Worm (Caenorhabditis elegans) whole organism, L2 larva: ENCODE results near the gene lido-10.

Experiments
- C34F6.9 ChIP-seq: fragments of 150-350 bp; optimal IDR thresholded peaks from 2 replicates; lab custom pipeline; 2014; ENCODE audit warnings: missing biosample characterization, missing genetic modification characterization
- F13H6.1 ChIP-seq: sonication (generic microtip); optimal IDR thresholded peaks from 2 replicates; lab custom pipeline; 2016; ENCODE audit warnings: missing genetic modification characterization, missing compliant biosample characterization
- R02D3.7 ChIP-seq: fragments of 150-350 bp; optimal IDR thresholded peaks from 2 replicates; lab custom pipeline; 2014; ENCODE audit warnings: missing biosample characterization, missing genetic modification characterization
- Y55F3AM.14 ChIP-seq: fragments of 200-800 bp; sonication (Bioruptor generic); optimal IDR thresholded peaks from 2 replicates; lab custom pipeline; 2018; ENCODE audit warnings: mild to moderate bottlenecking, missing genetic modification characterization, missing compliant biosample characterization
- ZK546.5 ChIP-seq: sonication (generic microtip); optimal IDR thresholded peaks from 2 replicates; lab custom pipeline; 2017; ENCODE audit warnings: missing biosample characterization, missing genetic modification characterization
- alr-1 ChIP-seq: fragments of 150-350 bp; optimal IDR thresholded peaks from 2 replicates; lab custom pipeline; 2014; ENCODE audit warnings: missing biosample characterization, missing genetic modification characterization
- aly-2 ChIP-seq: fragments of 150-350 bp; optimal IDR thresholded peaks from 2 replicates; lab custom pipeline; 2014; ENCODE audit warnings: missing biosample characterization, missing genetic modification characterization
- ama-1 ChIP-seq: fragments of 150-350 bp; optimal IDR thresholded peaks from 2 replicates; lab custom pipeline; 2018; ENCODE audit warnings: inconsistent platforms
- blmp-1 ChIP-seq: sonication (generic microtip); optimal IDR thresholded peaks from 2 replicates; lab custom pipeline; 2017; ENCODE audit warnings: missing genetic modification characterization, mild to moderate bottlenecking, missing compliant biosample characterization, antibody characterized with exemption, moderate library complexity; ENCODE audit not compliant: insufficient read depth
- ceh-16 ChIP-seq: fragments of 150-350 bp; optimal IDR thresholded peaks from 2 replicates; lab custom pipeline; 2014; ENCODE audit warnings: missing biosample characterization, missing genetic modification characterization
- ceh-82 ChIP-seq: fragments of 150-350 bp; optimal IDR thresholded peaks from 2 replicates; lab custom pipeline; 2014; ENCODE audit warnings: missing biosample characterization, missing genetic modification characterization
- crh-2 ChIP-seq: sonication (generic microtip); optimal IDR thresholded peaks from 2 replicates; lab custom pipeline; 2017; ENCODE audit warnings: missing biosample characterization, missing genetic modification characterization
- dmd-4 ChIP-seq: sonication (generic microtip); optimal IDR thresholded peaks from 2 replicates; lab custom pipeline; 2017; ENCODE audit warnings: missing biosample characterization, missing genetic modification characterization
- egl-27 ChIP-seq: sonication (generic microtip); optimal IDR thresholded peaks from 3 replicates; lab custom pipeline; 2017; ENCODE audit warnings: missing biosample characterization, missing genetic modification reagents, missing genetic modification characterization
- elt-1 ChIP-seq: fragments of 150-350 bp; optimal IDR thresholded peaks from 2 replicates; lab custom pipeline; 2014; ENCODE audit warnings: missing biosample characterization, missing genetic modification characterization
- elt-3 ChIP-seq: sonication (generic microtip); optimal IDR thresholded peaks from 2 replicates; lab custom pipeline; 2017; ENCODE audit warnings: missing biosample characterization, missing genetic modification characterization
- fos-1 ChIP-seq: fragments of 150-350 bp; optimal IDR thresholded peaks from 2 replicates; lab custom pipeline; 2014; ENCODE audit warnings: missing biosample characterization, missing genetic modification characterization
- gmeb-1 ChIP-seq: fragments of 150-350 bp; optimal IDR thresholded peaks from 2 replicates; lab custom pipeline; 2014; ENCODE audit warnings: missing biosample characterization, missing genetic modification characterization
- lin-11 ChIP-seq: fragments of 150-350 bp; sonication (generic microtip); optimal IDR thresholded peaks from 2 replicates; lab custom pipeline; 2014; ENCODE audit warnings: missing biosample characterization, missing genetic modification characterization, inconsistent platforms, mixed read lengths
- lin-13 ChIP-seq: fragments of 150-350 bp; optimal IDR thresholded peaks from 2 replicates; lab custom pipeline; 2014; ENCODE audit warnings: missing biosample characterization, missing genetic modification reagents, missing genetic modification characterization
- lin-39 ChIP-seq: fragments of 150-350 bp; optimal IDR thresholded peaks from 2 replicates; lab custom pipeline; 2014; ENCODE audit warnings: missing biosample characterization, missing genetic modification reagents, missing genetic modification characterization
- lsy-2 ChIP-seq, 2 experiments: fragments of 150-350 bp in 1 of 2; sonication (generic microtip) in 1 of 2; optimal IDR thresholded peaks; 2 replicates each; lab custom pipeline; 2014 to 2017; ENCODE audit warnings: missing biosample characterization in 2 of 2, missing genetic modification characterization in 2 of 2
- mab-5 ChIP-seq: fragments of 150-350 bp; optimal IDR thresholded peaks from 2 replicates; lab custom pipeline; 2014; ENCODE audit warnings: missing biosample characterization, missing genetic modification characterization
- mbf-1 ChIP-seq: sonication (generic microtip); optimal IDR thresholded peaks from 2 replicates; lab custom pipeline; 2017; ENCODE audit warnings: missing biosample characterization, missing genetic modification characterization
- mdl-1 ChIP-seq, 2 experiments: fragments of 150-350 bp in 1 of 2; sonication (generic microtip) in 1 of 2; optimal IDR thresholded peaks; 2 replicates each; lab custom pipeline; 2017; ENCODE audit warnings: missing biosample characterization in 2 of 2, missing genetic modification characterization in 2 of 2
- nhr-10 ChIP-seq: sonication (generic microtip); optimal IDR thresholded peaks from 2 replicates; lab custom pipeline; 2017; ENCODE audit warnings: missing biosample characterization, missing genetic modification characterization
- nhr-11 ChIP-seq: fragments of 150-350 bp; optimal IDR thresholded peaks from 2 replicates; lab custom pipeline; 2014; ENCODE audit warnings: missing biosample characterization, missing genetic modification characterization
- nhr-12 ChIP-seq: fragments of 150-350 bp; optimal IDR thresholded peaks from 2 replicates; lab custom pipeline; 2014; ENCODE audit warnings: missing biosample characterization, missing genetic modification characterization
- nhr-129 ChIP-seq: fragments of 150-350 bp; optimal IDR thresholded peaks from 2 replicates; lab custom pipeline; 2014; ENCODE audit warnings: missing biosample characterization, missing genetic modification characterization
- nhr-21 ChIP-seq: fragments of 150-350 bp; optimal IDR thresholded peaks from 2 replicates; lab custom pipeline; 2014; ENCODE audit warnings: missing biosample characterization, missing genetic modification characterization
- nhr-23 ChIP-seq: fragments of 150-350 bp; optimal IDR thresholded peaks from 2 replicates; lab custom pipeline; 2014; ENCODE audit warnings: missing biosample characterization, missing genetic modification reagents, missing genetic modification characterization
- nhr-237 ChIP-seq: fragments of 150-350 bp; optimal IDR thresholded peaks from 2 replicates; lab custom pipeline; 2014; ENCODE audit warnings: missing biosample characterization, missing genetic modification characterization
- nhr-25 ChIP-seq: fragments of 150-350 bp; sonication (generic microtip); optimal IDR thresholded peaks from 3 replicates; lab custom pipeline; 2014; ENCODE audit warnings: missing biosample characterization, missing genetic modification characterization
- nhr-6 ChIP-seq: fragments of 150-350 bp; optimal IDR thresholded peaks from 2 replicates; lab custom pipeline; 2014; ENCODE audit warnings: missing biosample characterization, missing genetic modification characterization
- nhr-77 ChIP-seq: fragments of 150-350 bp; optimal IDR thresholded peaks from 2 replicates; lab custom pipeline; 2014; ENCODE audit warnings: missing biosample characterization, missing genetic modification characterization
- peb-1 ChIP-seq: fragments of 150-350 bp; optimal IDR thresholded peaks from 2 replicates; lab custom pipeline; 2014; ENCODE audit warnings: missing biosample characterization, missing genetic modification characterization
- sem-4 ChIP-seq: fragments of 150-350 bp; optimal IDR thresholded peaks from 2 replicates; lab custom pipeline; 2014; ENCODE audit warnings: missing biosample characterization, missing genetic modification reagents, missing genetic modification characterization
- skn-1 ChIP-seq: sonication (generic microtip); optimal IDR thresholded peaks from 2 replicates; lab custom pipeline; 2017; ENCODE audit warnings: missing biosample characterization, missing genetic modification characterization
- sma-3 ChIP-seq: sonication (generic microtip); optimal IDR thresholded peaks from 2 replicates; lab custom pipeline; 2016; ENCODE audit warnings: missing genetic modification reagents, missing genetic modification characterization, missing compliant biosample characterization
- sma-9 ChIP-seq, 2 experiments: fragments of 150-350 bp in 1 of 2; sonication (generic microtip) in 1 of 2; optimal IDR thresholded peaks; 2 replicates each; lab custom pipeline; 2014 to 2016; ENCODE audit warnings: missing genetic modification characterization in 2 of 2, mild to moderate bottlenecking in 1 of 2, missing biosample characterization in 1 of 2, missing compliant biosample characterization in 1 of 2, missing genetic modification reagents in 1 of 2, moderate library complexity in 1 of 2
- snpc-4 ChIP-seq: fragments of 150-350 bp; optimal IDR thresholded peaks from 2 replicates; lab custom pipeline; 2014; ENCODE audit warnings: missing biosample characterization, missing genetic modification characterization
- unc-39 ChIP-seq: fragments of 150-350 bp; optimal IDR thresholded peaks from 2 replicates; lab custom pipeline; 2014; ENCODE audit warnings: missing biosample characterization, missing genetic modification characterization
- unc-55 ChIP-seq: fragments of 150-350 bp; sonication (generic microtip); optimal IDR thresholded peaks from 3 replicates; lab custom pipeline; 2014; ENCODE audit warnings: missing biosample characterization, missing genetic modification reagents, missing genetic modification characterization
- unc-62 ChIP-seq: fragments of 150-350 bp; optimal IDR thresholded peaks from 2 replicates; lab custom pipeline; 2014; ENCODE audit warnings: missing biosample characterization, missing genetic modification reagents, missing genetic modification characterization
- zag-1 ChIP-seq: fragments of 150-350 bp; optimal IDR thresholded peaks from 2 replicates; lab custom pipeline; 2014; ENCODE audit warnings: missing biosample characterization, missing genetic modification characterization
- ztf-1 ChIP-seq: fragments of 200-800 bp; sonication (Bioruptor generic); conservative IDR thresholded peaks from 2 replicates; pipeline ENCODE4 v1.3.6; 2022; ENCODE audit warnings: missing genetic modification characterization, missing compliant biosample characterization
- ztf-11 ChIP-seq: sonication (generic microtip); optimal IDR thresholded peaks from 2 replicates; lab custom pipeline; 2017; ENCODE audit warnings: missing biosample characterization, missing genetic modification characterization
- ztf-4 ChIP-seq: fragments of 150-350 bp; optimal IDR thresholded peaks from 2 replicates; lab custom pipeline; 2014; ENCODE audit warnings: missing biosample characterization, missing genetic modification characterization

lido-10 gene

DNA sequence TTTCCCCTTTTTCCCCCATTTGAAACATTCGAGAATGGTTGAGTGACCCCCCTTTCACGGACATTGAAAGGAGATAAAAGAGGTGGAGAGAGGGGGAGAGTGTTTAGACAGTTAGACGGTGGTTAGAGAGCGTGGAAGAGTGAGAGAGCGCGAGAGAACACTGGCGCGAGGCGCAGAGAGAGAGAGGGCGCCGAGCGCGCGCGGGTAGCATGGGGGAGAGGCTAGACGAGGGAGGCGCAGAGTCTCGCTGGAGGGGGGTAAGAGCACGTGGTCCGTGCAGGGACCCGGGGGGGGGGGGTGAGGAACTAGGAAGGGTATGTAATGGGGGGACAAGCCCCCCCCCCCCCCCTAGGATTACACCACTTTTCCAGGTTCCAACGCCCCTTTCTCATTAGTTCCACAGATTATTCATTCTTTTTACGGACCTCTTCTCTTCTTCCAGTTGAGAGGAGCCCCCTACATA, 28.3 kb upstream of the lido-10 start:
- TF ChIP-seq egl-27 (tag; lab: Kevin White, UChicago): peak; percentile 99
- no peak for TF ChIP-seq unc-39 (tag; lab: Kevin White, UChicago)
- peak; percentile 40 for TF ChIP-seq R02D3.7 (tag; lab: Kevin White, UChicago)
- peak; percentile 88 for TF ChIP-seq nhr-6
- TF ChIP-seq crh-2 (tag; lab: Kevin White, UChicago): peak; percentile 96
- peak; percentile 30 for TF ChIP-seq nhr-77 (tag; lab: Kevin White, UChicago)
- peak; percentile 90 for TF ChIP-seq C34F6.9 (tag; lab: Kevin White, UChicago)
- TF ChIP-seq nhr-25 (tag; lab: Kevin White, UChicago): peak; percentile 97
- peak; percentile 90 for TF ChIP-seq zag-1 (tag; lab: Kevin White, UChicago)
- TF ChIP-seq nhr-10 (tag; lab: Kevin White, UChicago): peak; percentile 51
- TF ChIP-seq elt-3 (tag; lab: Kevin White, UChicago): no peak
- TF ChIP-seq unc-55 (GFP tag; lab: Kevin White, UChicago): peak; percentile 89
- TF ChIP-seq nhr-12 (tag; lab: Kevin White, UChicago): no peak
- peak; percentile 88 for TF ChIP-seq sma-3 (GFP tag; lab: Kevin White, UChicago)
- TF ChIP-seq dmd-4 (tag; lab: Kevin White, UChicago): no peak
- TF ChIP-seq nhr-237: peak; percentile 69
- TF ChIP-seq ZK546.5 (tag; lab: Kevin White, UChicago): peak; percentile 32
- TF ChIP-seq lin-11 (tag; lab: Kevin White, UChicago): peak; percentile 86
- TF ChIP-seq ceh-16: peak; percentile 83
- TF ChIP-seq ztf-11 (tag; lab: Kevin White, UChicago): peak; percentile 71
- peak; percentile 90 to 93 for TF ChIP-seq lsy-2 (tag; optimal IDR thresholded peaks at IDR 0.05; lab: Kevin White, UChicago)
- no peak for TF ChIP-seq skn-1 (tag; lab: Kevin White, UChicago)
- TF ChIP-seq ama-1 (lab: Kevin White, UChicago): peak; percentile 81
- TF ChIP-seq blmp-1 (tag; lab: Kevin White, UChicago): peak; percentile 79
- TF ChIP-seq nhr-129 (tag; lab: Kevin White, UChicago): peak; percentile 90
- no peak for TF ChIP-seq aly-2 (tag; lab: Kevin White, UChicago)
- TF ChIP-seq nhr-23 (tag; lab: Kevin White, UChicago): no peak
- peak; percentile 96 for TF ChIP-seq nhr-21 (tag; lab: Kevin White, UChicago)
- no peak for TF ChIP-seq ztf-1 (GFP tag; lab: Robert Waterston, UW)
- peak; percentile 99 for TF ChIP-seq sma-9 (GFP tag; optimal IDR thresholded peaks at IDR 0.05; lab: Kevin White, UChicago)
- TF ChIP-seq sma-9 (tag; optimal IDR thresholded peaks at IDR 0.05; lab: Kevin White, UChicago): peak; percentile 76
- TF ChIP-seq snpc-4 (tag; lab: Kevin White, UChicago): peak; percentile 72
- peak; percentile 96 for TF ChIP-seq ztf-4 (tag; lab: Kevin White, UChicago)
- TF ChIP-seq unc-62 (GFP tag; lab: Kevin White, UChicago): peak; percentile 16
- TF ChIP-seq gmeb-1 (tag; lab: Kevin White, UChicago): peak; percentile 91
- TF ChIP-seq mbf-1: no peak
- peak; percentile 93 for TF ChIP-seq sem-4 (tag; lab: Kevin White, UChicago)
- no peak for TF ChIP-seq peb-1
- TF ChIP-seq ceh-82 (tag; lab: Kevin White, UChicago): peak; percentile 26
- TF ChIP-seq mdl-1 (tag; optimal IDR thresholded peaks at IDR 0.05; lab: Kevin White, UChicago): peak; percentile 95 to 98
- peak; percentile 95 for TF ChIP-seq mab-5 (tag; lab: Kevin White, UChicago)
- peak; percentile 97 for TF ChIP-seq F13H6.1 (tag; lab: Kevin White, UChicago)
- TF ChIP-seq alr-1 (tag; lab: Kevin White, UChicago): no peak
- TF ChIP-seq elt-1 (tag; lab: Kevin White, UChicago): peak; percentile 49
- peak; percentile 97 for TF ChIP-seq Y55F3AM.14 (GFP tag; lab: Kevin White, UChicago)
- peak; percentile 96 for TF ChIP-seq lin-13 (GFP tag; lab: Kevin White, UChicago)
- TF ChIP-seq nhr-11 (tag; lab: Kevin White, UChicago): no peak
- TF ChIP-seq lin-39 (tag; lab: Kevin White, UChicago): no peak
- peak; percentile 87 for TF ChIP-seq fos-1 (tag; lab: Kevin White, UChicago)
